Worm (Caenorhabditis elegans): ENCODE data around the gene cct-6.

DNA sequence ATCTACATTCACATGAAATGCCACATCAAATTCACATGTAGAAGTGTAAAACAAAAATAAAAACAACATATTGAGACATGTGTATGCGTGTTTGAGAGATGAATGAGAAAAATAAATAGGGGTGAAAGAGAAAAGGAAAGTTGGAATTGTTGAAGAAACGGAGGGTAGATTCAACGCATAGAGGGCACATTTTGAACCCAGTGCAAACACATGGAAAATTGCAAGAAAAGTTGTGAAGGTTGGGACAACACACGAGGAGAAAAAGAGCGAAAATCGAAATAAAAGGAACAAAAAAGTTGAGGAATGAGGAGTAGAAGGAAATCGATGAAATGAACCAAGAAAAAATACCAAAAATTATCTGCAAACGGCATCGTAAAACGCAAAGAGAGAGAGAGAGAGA is 15.9 kb downstream of the cct-6 start:
- no peak for TF ChIP-seq mep-1 (tag; optimal IDR thresholded peaks at IDR 0.05)
- no peak for TF ChIP-seq elt-3 (tag; optimal IDR thresholded peaks at IDR 0.05)
- no peak for TF ChIP-seq elt-1 (tag; optimal IDR thresholded peaks at IDR 0.05; ENCODE audit: borderline replicate concordance, insufficient read depth)
- no peak for TF ChIP-seq ztf-11 (tag; optimal IDR thresholded peaks at IDR 0.05)
- no peak for TF ChIP-seq lin-13 (tag; optimal IDR thresholded peaks at IDR 0.05)
